Fruit fly (Drosophila melanogaster) whole organism, embryonic: Measurements from ENCODE around the gene Hip1.

Experiments
- Ada2b ChIP-seq: fragments of 200-800 bp; sonication (Bioruptor generic); IDR thresholded peaks from 2 replicates; pipeline ENCODE4 v1.3.6; 2022; ENCODE audit warnings: missing biosample characterization, missing genetic modification characterization
- B-H1 ChIP-seq: fragments of 200-800 bp; sonication (Bioruptor generic); IDR thresholded peaks from 3 replicates; pipeline ENCODE4 v1.3.6; 2022; ENCODE audit warnings: missing biosample characterization, missing genetic modification characterization
- Bgb ChIP-seq: fragments of 200-800 bp; sonication (Bioruptor generic); IDR thresholded peaks from 2 replicates; pipeline ENCODE4 v1.3.6; 2022; ENCODE audit warnings: missing biosample characterization, missing genetic modification characterization; ENCODE audit not compliant: partially characterized antibody
- CG1024 ChIP-seq: fragments of 200-800 bp; sonication (Bioruptor generic); IDR thresholded peaks from 2 replicates; pipeline ENCODE4 v1.3.6; 2022; ENCODE audit warnings: missing biosample characterization, missing genetic modification characterization
- CG10462 ChIP-seq: fragments of 200-800 bp; sonication (Bioruptor generic); optimal IDR thresholded peaks from 2 replicates; lab custom pipeline; 2016; ENCODE audit warnings: missing biosample characterization, missing genetic modification characterization
- CG10565 ChIP-seq: fragments of 200-800 bp; sonication (Bioruptor generic); optimal IDR thresholded peaks from 3 replicates; lab custom pipeline; 2016; ENCODE audit warnings: missing biosample characterization, mild to moderate bottlenecking, missing genetic modification characterization
- CG11456 ChIP-seq: fragments of 200-800 bp; sonication (Bioruptor generic); IDR thresholded peaks from 3 replicates; pipeline ENCODE4 v1.3.6; 2022; ENCODE audit warnings: missing biosample characterization, missing genetic modification characterization
- CG12219 ChIP-seq: fragments of 200-800 bp; sonication (Bioruptor generic); optimal IDR thresholded peaks from 3 replicates; lab custom pipeline; 2018; ENCODE audit warnings: missing biosample characterization, mild to moderate bottlenecking, missing genetic modification characterization
- CG12236 ChIP-seq: fragments of 200-800 bp; sonication (Bioruptor generic); optimal IDR thresholded peaks from 2 replicates; lab custom pipeline; 2016; ENCODE audit warnings: missing biosample characterization, missing genetic modification characterization
- CG13296 ChIP-seq: fragments of 200-800 bp; sonication (Bioruptor generic); optimal IDR thresholded peaks from 3 replicates; lab custom pipeline; 2018; ENCODE audit warnings: missing biosample characterization, mild to moderate bottlenecking, missing genetic modification characterization
- CG17612 ChIP-seq: fragments of 200-800 bp; sonication (Bioruptor generic); IDR thresholded peaks from 2 replicates; pipeline ENCODE4 v1.3.6; 2022; ENCODE audit warnings: missing biosample characterization, missing genetic modification characterization
- CG17829 ChIP-seq: fragments of 200-800 bp; optimal IDR thresholded peaks from 2 replicates; lab custom pipeline; 2019; ENCODE audit warnings: missing biosample characterization, mild to moderate bottlenecking, missing genetic modification characterization, moderate library complexity
- CG18011 ChIP-seq: fragments of 200-800 bp; sonication (Bioruptor generic); optimal IDR thresholded peaks from 2 replicates; lab custom pipeline; 2017; ENCODE audit warnings: missing biosample characterization, missing genetic modification characterization, mild to moderate bottlenecking, moderate library complexity, missing genotype
- CG18262 ChIP-seq: fragments of 200-800 bp; optimal IDR thresholded peaks from 3 replicates; lab custom pipeline; 2019; ENCODE audit warnings: missing biosample characterization, mild to moderate bottlenecking, missing genetic modification characterization, moderate library complexity
- CG31388 ChIP-seq: fragments of 200-800 bp; sonication (Bioruptor generic); optimal IDR thresholded peaks from 2 replicates; lab custom pipeline; 2016; ENCODE audit warnings: missing biosample characterization, missing genetic modification characterization
- CG6654 ChIP-seq: fragments of 200-800 bp; sonication (Bioruptor generic); optimal IDR thresholded peaks from 2 replicates; lab custom pipeline; 2017; ENCODE audit warnings: missing biosample characterization, mild to moderate bottlenecking, missing genetic modification characterization
- CG7271 ChIP-seq: fragments of 200-800 bp; sonication (Bioruptor generic); optimal IDR thresholded peaks from 2 replicates; lab custom pipeline; 2018; ENCODE audit warnings: missing biosample characterization, mild to moderate bottlenecking, missing genetic modification characterization, moderate library complexity
- CG7372 ChIP-seq: fragments of 200-800 bp; sonication (Bioruptor generic); IDR thresholded peaks from 2 replicates; pipeline ENCODE4 v1.3.6; 2022; ENCODE audit warnings: missing biosample characterization, missing genetic modification characterization
- CG7928 ChIP-seq: fragments of 200-800 bp; sonication (Bioruptor generic); optimal IDR thresholded peaks from 2 replicates; lab custom pipeline; 2017; ENCODE audit warnings: missing biosample characterization, mild to moderate bottlenecking, missing genetic modification characterization
- CG8359 ChIP-seq: fragments of 200-800 bp; sonication (Bioruptor generic); optimal IDR thresholded peaks from 2 replicates; lab custom pipeline; 2017; ENCODE audit warnings: missing biosample characterization, mild to moderate bottlenecking, missing genetic modification characterization, borderline replicate concordance
- CoRest ChIP-seq: fragments of 200-800 bp; sonication (Bioruptor generic); optimal IDR thresholded peaks from 3 replicates; lab custom pipeline; 2018; ENCODE audit warnings: missing biosample characterization, mild to moderate bottlenecking, missing genetic modification characterization, moderate library complexity
- Deaf1 ChIP-seq: fragments of 200-800 bp; optimal IDR thresholded peaks from 3 replicates; lab custom pipeline; 2019; ENCODE audit warnings: missing biosample characterization, mild to moderate bottlenecking, missing genetic modification characterization, moderate library complexity
- Dp ChIP-seq: fragments of 200-800 bp; sonication (Bioruptor generic); optimal IDR thresholded peaks from 2 replicates; lab custom pipeline; 2018; ENCODE audit warnings: missing biosample characterization, mild to moderate bottlenecking, missing genetic modification characterization, moderate library complexity
- E2f2 ChIP-seq: fragments of 200-800 bp; sonication (Bioruptor generic); IDR thresholded peaks from 2 replicates; pipeline ENCODE4 v1.3.6; 2022; ENCODE audit warnings: missing biosample characterization, missing genetic modification characterization
- Hr39 ChIP-seq: fragments of >200 bp; optimal IDR thresholded peaks from 2 replicates; lab custom pipeline; 2017
- Lhr ChIP-seq: fragments of 200-800 bp; sonication (Bioruptor generic); optimal IDR thresholded peaks from 3 replicates; lab custom pipeline; 2017; ENCODE audit warnings: mild to moderate bottlenecking, missing biosample characterization, missing genetic modification reagents, missing genetic modification characterization
- Max ChIP-seq: fragments of 200-800 bp; sonication (Bioruptor generic); optimal IDR thresholded peaks from 2 replicates; lab custom pipeline; 2016; ENCODE audit warnings: missing biosample characterization, mild to moderate bottlenecking, missing genetic modification characterization
- Oli ChIP-seq: fragments of 200-800 bp; sonication (Bioruptor generic); optimal IDR thresholded peaks from 2 replicates; lab custom pipeline; 2018; ENCODE audit warnings: missing biosample characterization, mild to moderate bottlenecking, missing genetic modification characterization, moderate library complexity
- Sox102F ChIP-seq: fragments of 200-800 bp; sonication (Bioruptor generic); optimal IDR thresholded peaks from 2 replicates; lab custom pipeline; 2018; ENCODE audit warnings: missing biosample characterization, mild to moderate bottlenecking, missing genetic modification characterization, moderate library complexity
- aop ChIP-seq: fragments of 200-800 bp; sonication (Bioruptor generic); IDR thresholded peaks from 2 replicates; pipeline ENCODE4 v1.3.6; 2022; ENCODE audit warnings: missing biosample characterization, missing genetic modification characterization
- az2 ChIP-seq: fragments of 200-800 bp; sonication (Bioruptor generic); optimal IDR thresholded peaks from 3 replicates; lab custom pipeline; 2016; ENCODE audit warnings: missing biosample characterization, missing genetic modification characterization
- bbx ChIP-seq: fragments of 200-800 bp; sonication (Bioruptor generic); IDR thresholded peaks from 2 replicates; pipeline ENCODE4 v1.3.6; 2022; ENCODE audit warnings: missing biosample characterization, missing genetic modification characterization; ENCODE audit not compliant: partially characterized antibody
- cato ChIP-seq: fragments of 200-800 bp; sonication (Bioruptor generic); optimal IDR thresholded peaks from 2 replicates; lab custom pipeline; 2016; ENCODE audit warnings: missing biosample characterization, missing genetic modification characterization, borderline replicate concordance
- chinmo ChIP-seq: fragments of 200-800 bp; sonication (Bioruptor generic); IDR thresholded peaks from 4 replicates; pipeline ENCODE4 v1.3.6; 2022; ENCODE audit warnings: missing biosample characterization, missing genetic modification characterization; ENCODE audit not compliant: partially characterized antibody
- ci ChIP-seq: fragments of 200-800 bp; sonication (Bioruptor generic); IDR thresholded peaks from 3 replicates; pipeline ENCODE4 v1.3.6; 2022; ENCODE audit warnings: missing biosample characterization, missing genetic modification characterization
- croc ChIP-seq: fragments of 200-800 bp; sonication (Bioruptor generic); conservative IDR thresholded peaks from 3 replicates; pipeline ENCODE4 v1.3.6; 2022; ENCODE audit warnings: missing biosample characterization, missing genetic modification characterization
- esg ChIP-seq: fragments of 200-800 bp; sonication (Bioruptor generic); conservative IDR thresholded peaks from 2 replicates; pipeline ENCODE4 v1.3.6; 2022; ENCODE audit warnings: missing biosample characterization, missing genetic modification characterization
- ewg ChIP-seq: fragments of 200-800 bp; sonication (Bioruptor generic); optimal IDR thresholded peaks from 3 replicates; lab custom pipeline; 2017; ENCODE audit warnings: mild to moderate bottlenecking, missing biosample characterization, missing genetic modification reagents, missing genetic modification characterization
- hbn ChIP-seq: fragments of 200-800 bp; sonication (Bioruptor generic); IDR thresholded peaks from 2 replicates; pipeline ENCODE4 v1.3.6; 2022; ENCODE audit warnings: missing biosample characterization, missing genetic modification characterization; ENCODE audit not compliant: partially characterized antibody
- jumu ChIP-seq: fragments of 200-800 bp; sonication (Bioruptor generic); optimal IDR thresholded peaks from 3 replicates; lab custom pipeline; 2016; ENCODE audit warnings: missing biosample characterization, missing genetic modification characterization
- ken ChIP-seq: fragments of 200-800 bp; sonication (Bioruptor generic); IDR thresholded peaks from 3 replicates; pipeline ENCODE4 v1.3.6; 2022; ENCODE audit warnings: missing biosample characterization, missing genetic modification characterization
- klu ChIP-seq: fragments of 200-800 bp; sonication (Bioruptor generic); IDR thresholded peaks from 2 replicates; pipeline ENCODE4 v1.3.6; 2022; ENCODE audit warnings: missing biosample characterization, missing genetic modification characterization
- pb ChIP-seq: fragments of 200-800 bp; sonication (Bioruptor generic); optimal IDR thresholded peaks from 3 replicates; lab custom pipeline; 2016; ENCODE audit warnings: missing biosample characterization, missing genetic modification characterization
- ranshi ChIP-seq: fragments of 200-800 bp; sonication (Bioruptor generic); IDR thresholded peaks from 2 replicates; pipeline ENCODE4 v1.3.6; 2022; ENCODE audit warnings: missing biosample characterization, missing genetic modification characterization
- sd ChIP-seq: fragments of 200-800 bp; sonication (Bioruptor generic); optimal IDR thresholded peaks from 3 replicates; lab custom pipeline; 2018; ENCODE audit warnings: missing biosample characterization, mild to moderate bottlenecking, missing genetic modification characterization, moderate library complexity
- so ChIP-seq: fragments of 200-800 bp; sonication (Bioruptor generic); IDR thresholded peaks from 3 replicates; pipeline ENCODE4 v1.3.6; 2022; ENCODE audit warnings: missing biosample characterization, missing genetic modification characterization
- trem ChIP-seq: fragments of 200-800 bp; optimal IDR thresholded peaks from 3 replicates; lab custom pipeline; 2019; ENCODE audit warnings: missing biosample characterization, mild to moderate bottlenecking, missing genetic modification characterization, moderate library complexity
- zfh1 ChIP-seq: fragments of 200-800 bp; sonication (Bioruptor generic); IDR thresholded peaks from 3 replicates; pipeline ENCODE4 v1.3.6; 2022; ENCODE audit warnings: missing biosample characterization, missing genetic modification characterization

The Hip1 gene

dm6 chr3L:12749567-12750535 is 23.5 kb downstream of the Hip1 start, which contains the start of the genes Klc and CG10984 (continued):
- TF ChIP-seq klu (GFP tag; lab: Robert Waterston, UW), result no peak
- TF ChIP-seq CG8359 (GFP tag; lab: Kevin White, UChicago), result no peak
- no peak for TF ChIP-seq CG10565 (GFP tag; lab: Kevin White, UChicago)
- TF ChIP-seq jumu (GFP tag; lab: Kevin White, UChicago), result peak; percentile 63
- peak; percentile 43 for TF ChIP-seq CG17829 (tag; lab: Kevin White, UChicago)
- TF ChIP-seq CG12236, result peak; percentile 19
- peak; percentile 73 for TF ChIP-seq pb (GFP tag; lab: Kevin White, UChicago)
- peak; percentile 70 for TF ChIP-seq B-H1
- TF ChIP-seq CG10462 (GFP tag; lab: Kevin White, UChicago), result no peak
- TF ChIP-seq CG18262 (tag; lab: Kevin White, UChicago), result peak; percentile 65
- TF ChIP-seq Ada2b, result peak; percentile 73
- no peak for TF ChIP-seq ci
- no peak for TF ChIP-seq sd (tag; lab: Kevin White, UChicago)
- peak; percentile 39 for TF ChIP-seq CG6654 (GFP tag; lab: Kevin White, UChicago)
- TF ChIP-seq az2 (GFP tag; lab: Kevin White, UChicago), result peak; percentile 37
- peak; percentile 51 for TF ChIP-seq Max (GFP tag; lab: Kevin White, UChicago)
- TF ChIP-seq bbx (GFP tag; lab: Robert Waterston, UW), result no peak
- peak; percentile 46 for TF ChIP-seq CG7372
- no peak for TF ChIP-seq chinmo (GFP tag; lab: Robert Waterston, UW)
- TF ChIP-seq CG11456, result no peak; the same call in 2 of the 3 replicates
- TF ChIP-seq Hr39 (lab: Kevin White, UChicago), result no peak
- TF ChIP-seq Deaf1 (tag; lab: Kevin White, UChicago), result no peak
- peak; percentile 48; the same call in 1 of the 2 replicates for TF ChIP-seq E2f2 (GFP tag; lab: Robert Waterston, UW)
- peak; percentile 82 for TF ChIP-seq zfh1 (GFP tag; lab: Robert Waterston, UW)
- TF ChIP-seq Lhr (GFP tag; lab: Kevin White, UChicago), result no peak
- TF ChIP-seq so, result no peak
- TF ChIP-seq esg, result peak; percentile 72
- peak; percentile 50 for TF ChIP-seq CoRest (tag; lab: Kevin White, UChicago)
- TF ChIP-seq CG1024 (GFP tag; lab: Robert Waterston, UW), result peak; percentile 51; the same call in 1 of the 2 replicates
- peak; percentile 65; the same call in 1 of the 3 replicates for TF ChIP-seq ken (GFP tag; lab: Robert Waterston, UW)
- peak; percentile 19 for TF ChIP-seq CG7928
- no peak for TF ChIP-seq croc (GFP tag; lab: Robert Waterston, UW)
- peak; percentile 33 for TF ChIP-seq trem (tag; lab: Kevin White, UChicago)
- TF ChIP-seq ewg, result no peak
- TF ChIP-seq CG31388 (GFP tag; lab: Kevin White, UChicago), result no peak
- TF ChIP-seq Oli (tag; lab: Kevin White, UChicago), result no peak
- TF ChIP-seq CG7271, result no peak
- peak; percentile 70; the same call in 1 of the 2 replicates for TF ChIP-seq ranshi
- no peak for TF ChIP-seq aop (GFP tag; lab: Robert Waterston, UW)
- TF ChIP-seq hbn, result no peak
- 0 out of 2 replicates have a peak, but pooled peaks have one; percentile 28 for TF ChIP-seq Bgb (GFP tag; lab: Robert Waterston, UW)
- TF ChIP-seq CG17612 (GFP tag; lab: Robert Waterston, UW), result no peak
- peak; percentile 11 for TF ChIP-seq cato
- no peak for TF ChIP-seq CG12219 (GFP tag; lab: Kevin White, UChicago)
- peak; percentile 9 for TF ChIP-seq Dp
- peak; percentile 36 for TF ChIP-seq CG18011
- TF ChIP-seq Sox102F (GFP tag; lab: Kevin White, UChicago), result no peak
- TF ChIP-seq CG13296 (GFP tag; lab: Kevin White, UChicago), result peak; percentile 38
